Fruit fly (Drosophila melanogaster) Kc167 (cell line): ENCODE results near the gene aln.

ENCODE experiments used
- Myc ChIP-seq: fragments of >200 bp; optimal IDR thresholded peaks from 2 replicates; lab custom pipeline; 2017; ENCODE audit warnings: missing external identifiers
- Sin3A ChIP-seq: fragments of >200 bp; optimal IDR thresholded peaks from 2 replicates; lab custom pipeline; 2018; ENCODE audit warnings: missing external identifiers
- h ChIP-seq: fragments of >200 bp; optimal IDR thresholded peaks from 3 replicates; lab custom pipeline; 2018; ENCODE audit warnings: missing external identifiers

DNA sequence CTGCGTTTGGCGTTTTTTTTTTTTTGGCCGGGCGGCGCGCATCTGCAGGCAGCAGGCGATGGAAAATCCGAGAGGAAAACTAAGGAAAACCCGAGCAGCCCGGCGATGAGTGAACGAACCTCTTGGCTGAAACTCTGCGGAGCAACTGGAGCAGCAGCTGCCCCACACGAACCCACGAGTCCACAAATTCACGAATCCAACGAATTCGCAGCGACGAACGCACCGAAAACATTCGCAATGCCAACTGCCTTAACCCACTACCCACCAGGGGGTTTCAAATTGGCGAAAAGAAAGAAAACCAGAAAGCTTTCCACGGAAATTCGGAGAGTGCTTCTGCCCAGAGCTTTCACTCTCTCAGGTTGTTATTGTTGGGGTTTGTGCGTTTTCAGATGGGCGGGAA, 29.0 kb downstream of the aln start:
- TF ChIP-seq Myc (no peak), h (lab: Kevin White, UChicago) (no peak), Sin3A (lab: Kevin White, UChicago) (no peak)
